Worm (Caenorhabditis elegans) whole organism, L3 larva: ENCODE measurements around the gene stn-2.

Experiments
- ceh-16 ChIP-seq: sonication (generic microtip); optimal IDR thresholded peaks from 2 replicates; lab custom pipeline; 2017; ENCODE audit warnings: missing biosample characterization, missing genetic modification characterization
- daf-12 ChIP-seq: fragments of 150-350 bp; optimal IDR thresholded peaks from 2 replicates; lab custom pipeline; 2014; ENCODE audit warnings: missing biosample characterization, missing genetic modification reagents, missing genetic modification characterization
- egl-27 ChIP-seq: sonication (generic microtip); optimal IDR thresholded peaks from 4 replicates; lab custom pipeline; 2017; ENCODE audit warnings: missing biosample characterization, missing genetic modification reagents, missing genetic modification characterization
- nhr-11 ChIP-seq: fragments of 150-350 bp; optimal IDR thresholded peaks from 2 replicates; lab custom pipeline; 2014; ENCODE audit warnings: missing biosample characterization, missing genetic modification characterization
- nhr-77 ChIP-seq: fragments of 150-350 bp; optimal IDR thresholded peaks from 2 replicates; lab custom pipeline; 2014; ENCODE audit warnings: missing biosample characterization, missing genetic modification characterization
- pha-4 ChIP-seq: fragments of 150-350 bp; optimal IDR thresholded peaks from 2 replicates; lab custom pipeline; 2014; ENCODE audit warnings: missing biosample characterization, missing genetic modification reagents, missing genetic modification characterization
- pqm-1 ChIP-seq: fragments of 150-350 bp; optimal IDR thresholded peaks from 2 replicates; lab custom pipeline; 2017; ENCODE audit warnings: missing biosample characterization, missing genetic modification characterization, inconsistent platforms
- unc-39 ChIP-seq: sonication (generic microtip); optimal IDR thresholded peaks from 4 replicates; lab custom pipeline; 2017; ENCODE audit warnings: missing biosample characterization, missing genetic modification characterization
- unc-62 ChIP-seq: fragments of 150-350 bp; sonication (generic microtip); optimal IDR thresholded peaks from 4 replicates; lab custom pipeline; 2014; ENCODE audit warnings: missing biosample characterization, missing genetic modification reagents, missing genetic modification characterization

ce11 chrX:7678437-7679139, 1.8 kb downstream of the stn-2 start:
- no peak for TF ChIP-seq ceh-16 (tag; lab: Kevin White, UChicago)
- TF ChIP-seq nhr-77 (tag; lab: Kevin White, UChicago), result no peak
- no peak for TF ChIP-seq pha-4 (tag; lab: Kevin White, UChicago)
- TF ChIP-seq daf-12 (tag; lab: Kevin White, UChicago), result no peak
- no peak for TF ChIP-seq pqm-1 (tag; lab: Kevin White, UChicago)
- TF ChIP-seq unc-39 (tag; lab: Kevin White, UChicago), result no peak
- no peak for TF ChIP-seq nhr-11 (tag; lab: Kevin White, UChicago)
- no peak for TF ChIP-seq egl-27 (tag; lab: Kevin White, UChicago)
- TF ChIP-seq unc-62, result no peak
